Worm (Caenorhabditis elegans) whole organism, L1 larva: Measurements from ENCODE around the gene B0524.2.

Experiments
- aly-2 ChIP-seq: fragments of 150-350 bp; optimal IDR thresholded peaks from 2 replicates; lab custom pipeline; 2014; ENCODE audit warnings: missing biosample characterization, missing genetic modification characterization
- dpl-1 ChIP-seq, 3 experiments: fragments of 150-350 bp in 2 of 3; sonication (generic microtip) in 1 of 3; optimal IDR thresholded peaks; 2 replicates each; lab custom pipeline; 2014 to 2017; ENCODE audit warnings: missing biosample characterization in 3 of 3, missing genetic modification characterization in 3 of 3, missing genetic modification reagents in 3 of 3
- fkh-10 ChIP-seq: sonication (generic microtip); optimal IDR thresholded peaks from 2 replicates; lab custom pipeline; 2017; ENCODE audit warnings: missing biosample characterization, missing genetic modification reagents, missing genetic modification characterization
- fos-1 ChIP-seq: fragments of 150-350 bp; optimal IDR thresholded peaks from 2 replicates; lab custom pipeline; 2014; ENCODE audit warnings: missing biosample characterization, missing genetic modification characterization
- mdl-1 ChIP-seq, 2 experiments: fragments of 150-350 bp; optimal IDR thresholded peaks; 2 replicates each; lab custom pipeline; 2014 to 2017; ENCODE audit warnings: missing biosample characterization in 2 of 2, missing genetic modification characterization in 2 of 2, inconsistent platforms in 1 of 2
- nhr-11 ChIP-seq: fragments of 150-350 bp; optimal IDR thresholded peaks from 2 replicates; lab custom pipeline; 2014; ENCODE audit warnings: missing biosample characterization, missing genetic modification characterization
- nhr-12 ChIP-seq: sonication (generic microtip); optimal IDR thresholded peaks from 2 replicates; lab custom pipeline; 2017; ENCODE audit warnings: missing biosample characterization, missing genetic modification characterization
- nhr-47 ChIP-seq: sonication (generic microtip); optimal IDR thresholded peaks from 2 replicates; lab custom pipeline; 2016; ENCODE audit warnings: mild to moderate bottlenecking, missing genetic modification characterization, moderate library complexity, missing compliant biosample characterization
- nhr-77 ChIP-seq: fragments of 150-350 bp; optimal IDR thresholded peaks from 2 replicates; lab custom pipeline; 2014; ENCODE audit warnings: missing biosample characterization, missing genetic modification characterization
- unc-62 ChIP-seq: fragments of 150-350 bp; optimal IDR thresholded peaks from 2 replicates; lab custom pipeline; 2014; ENCODE audit warnings: missing biosample characterization, missing genetic modification reagents, missing genetic modification characterization
- unc-86 ChIP-seq: sonication (generic microtip); optimal IDR thresholded peaks from 2 replicates; lab custom pipeline; 2016; ENCODE audit warnings: missing genetic modification characterization, missing compliant biosample characterization
- xbp-1 ChIP-seq: sonication (generic microtip); optimal IDR thresholded peaks from 2 replicates; lab custom pipeline; 2016; ENCODE audit warnings: missing genetic modification characterization, missing compliant biosample characterization
- ztf-11 ChIP-seq, 2 experiments: sonication (generic microtip); optimal IDR thresholded peaks; 2 replicates each; lab custom pipeline; 2016 to 2017; ENCODE audit warnings: missing genetic modification characterization in 2 of 2, missing biosample characterization in 1 of 2, missing compliant biosample characterization in 1 of 2
- ztf-4 ChIP-seq: fragments of 150-350 bp; optimal IDR thresholded peaks from 2 replicates; lab custom pipeline; 2014; ENCODE audit warnings: missing biosample characterization, missing genetic modification characterization

DNA sequence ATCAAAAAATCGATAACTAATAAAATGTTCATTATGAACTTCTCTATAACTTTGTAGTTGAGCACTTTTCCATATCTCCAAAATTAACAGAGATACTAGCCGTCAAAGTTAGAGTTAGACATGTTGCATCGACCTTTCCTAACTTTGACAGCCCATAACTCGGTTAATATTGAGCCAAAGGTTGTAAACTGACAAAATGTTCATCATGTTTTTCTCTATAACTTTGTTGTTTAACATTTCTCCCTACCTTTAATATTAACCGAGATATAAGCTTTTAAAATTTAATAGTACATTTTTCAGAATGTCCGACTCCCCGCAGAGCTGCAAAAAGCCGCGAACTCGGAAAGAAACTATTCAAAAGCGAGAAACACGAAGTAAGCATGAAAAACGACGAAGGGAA, 38.8 kb upstream of the B0524.2 start, which contains the start of gene hlh-33:
- TF ChIP-seq unc-62 (GFP tag; lab: Kevin White, UChicago): no peak
- no peak for TF ChIP-seq fkh-10 (GFP tag; lab: Kevin White, UChicago)
- TF ChIP-seq mdl-1 (tag; optimal IDR thresholded peaks at IDR 0.05; lab: Kevin White, UChicago): no peak
- TF ChIP-seq xbp-1 (tag; lab: Kevin White, UChicago): no peak
- TF ChIP-seq nhr-77 (tag; lab: Kevin White, UChicago): no peak
- TF ChIP-seq nhr-11 (tag; lab: Kevin White, UChicago): no peak
- no peak for TF ChIP-seq ztf-4
- no peak for TF ChIP-seq nhr-12 (tag; lab: Kevin White, UChicago)
- no peak for TF ChIP-seq ztf-11 (tag; optimal IDR thresholded peaks at IDR 0.05; lab: Kevin White, UChicago)
- TF ChIP-seq unc-86 (tag; lab: Kevin White, UChicago): no peak
- TF ChIP-seq aly-2 (tag; lab: Kevin White, UChicago): no peak
- TF ChIP-seq fos-1 (tag; lab: Kevin White, UChicago): no peak
- no peak for TF ChIP-seq dpl-1 (GFP tag; optimal IDR thresholded peaks at IDR 0.05; lab: Kevin White, UChicago)
- no peak for TF ChIP-seq nhr-47 (tag; lab: Kevin White, UChicago)
